Worm (Caenorhabditis elegans) whole organism, L1 larva: Measurements from ENCODE around the gene F12F6.7.

Experiments
- C16A3.4 ChIP-seq: fragments of 150-350 bp; optimal IDR thresholded peaks from 2 replicates; lab custom pipeline; 2014; ENCODE audit warnings: missing biosample characterization, missing genetic modification characterization
- C34B4.2 ChIP-seq: sonication (generic microtip); optimal IDR thresholded peaks from 2 replicates; lab custom pipeline; 2017; ENCODE audit warnings: mild to moderate bottlenecking, missing genetic modification characterization, missing compliant biosample characterization
- F16B12.6 ChIP-seq: fragments of 150-350 bp; optimal IDR thresholded peaks from 2 replicates; lab custom pipeline; 2014; ENCODE audit warnings: missing biosample characterization, missing genetic modification characterization
- ceh-8 ChIP-seq: fragments of 200-800 bp; sonication (Bioruptor generic); optimal IDR thresholded peaks from 2 replicates; lab custom pipeline; 2018; ENCODE audit warnings: mild to moderate bottlenecking, missing genetic modification characterization, moderate library complexity, missing compliant biosample characterization
- ceh-88 ChIP-seq: fragments of 200-800 bp; sonication (Bioruptor generic); IDR thresholded peaks from 2 replicates; pipeline ENCODE4 v1.3.6; 2022; ENCODE audit warnings: missing genetic modification characterization, missing compliant biosample characterization
- ceh-90 ChIP-seq: sonication (generic microtip); optimal IDR thresholded peaks from 2 replicates; lab custom pipeline; 2016; ENCODE audit warnings: missing genetic modification characterization, missing compliant biosample characterization
- dpl-1 ChIP-seq, 3 experiments: fragments of 150-350 bp in 2 of 3; sonication (generic microtip) in 1 of 3; optimal IDR thresholded peaks; 2 replicates each; lab custom pipeline; 2014 to 2017; ENCODE audit warnings: missing biosample characterization in 3 of 3, missing genetic modification characterization in 3 of 3, missing genetic modification reagents in 3 of 3
- dsc-1 ChIP-seq: sonication (generic microtip); optimal IDR thresholded peaks from 2 replicates; lab custom pipeline; 2016; ENCODE audit warnings: mild to moderate bottlenecking, missing genetic modification characterization, missing compliant biosample characterization
- egl-13 ChIP-seq: sonication (generic microtip); optimal IDR thresholded peaks from 2 replicates; lab custom pipeline; 2016; ENCODE audit warnings: missing genotype, missing genetic modification reagents, missing genetic modification characterization, missing compliant biosample characterization
- elt-2 ChIP-seq: sonication (generic microtip); optimal IDR thresholded peaks from 2 replicates; lab custom pipeline; 2016; ENCODE audit warnings: missing genetic modification characterization, mild to moderate bottlenecking, inconsistent platforms, missing compliant biosample characterization, missing genetic modification reagents
- ets-5 ChIP-seq: fragments of 200-800 bp; sonication (Bioruptor generic); IDR thresholded peaks from 2 replicates; pipeline ENCODE4 v1.3.6; 2022; ENCODE audit warnings: missing genetic modification characterization, missing compliant biosample characterization
- fkh-10 ChIP-seq: sonication (generic microtip); optimal IDR thresholded peaks from 2 replicates; lab custom pipeline; 2017; ENCODE audit warnings: missing biosample characterization, missing genetic modification reagents, missing genetic modification characterization
- fos-1 ChIP-seq: fragments of 150-350 bp; optimal IDR thresholded peaks from 2 replicates; lab custom pipeline; 2014; ENCODE audit warnings: missing biosample characterization, missing genetic modification characterization
- hlh-4 ChIP-seq: sonication (generic microtip); optimal IDR thresholded peaks from 2 replicates; lab custom pipeline; 2016; ENCODE audit warnings: mild to moderate bottlenecking, missing genetic modification characterization, missing compliant biosample characterization
- irx-1 ChIP-seq: sonication (generic microtip); optimal IDR thresholded peaks from 2 replicates; lab custom pipeline; 2016; ENCODE audit warnings: missing genetic modification characterization, missing compliant biosample characterization
- lin-14 ChIP-seq: fragments of 200-800 bp; sonication (Bioruptor generic); optimal IDR thresholded peaks from 2 replicates; lab custom pipeline; 2018; ENCODE audit warnings: mild to moderate bottlenecking, missing genetic modification characterization, moderate library complexity, missing compliant biosample characterization
- lin-15B ChIP-seq: fragments of 150-350 bp; sonication (generic microtip); optimal IDR thresholded peaks from 3 replicates; lab custom pipeline; 2014; ENCODE audit warnings: missing biosample characterization, missing genetic modification characterization
- mdl-1 ChIP-seq, 2 experiments: fragments of 150-350 bp; optimal IDR thresholded peaks; 2 replicates each; lab custom pipeline; 2014 to 2017; ENCODE audit warnings: missing biosample characterization in 2 of 2, missing genetic modification characterization in 2 of 2, inconsistent platforms in 1 of 2
- mef-2 ChIP-seq: fragments of 150-350 bp; optimal IDR thresholded peaks from 2 replicates; lab custom pipeline; 2014; ENCODE audit warnings: missing biosample characterization, missing genetic modification characterization
- nhr-11 ChIP-seq: fragments of 150-350 bp; optimal IDR thresholded peaks from 2 replicates; lab custom pipeline; 2014; ENCODE audit warnings: missing biosample characterization, missing genetic modification characterization
- nhr-20 ChIP-seq: sonication (generic microtip); optimal IDR thresholded peaks from 2 replicates; lab custom pipeline; 2016; ENCODE audit warnings: mild to moderate bottlenecking, missing genetic modification characterization, missing compliant biosample characterization
- nhr-28 ChIP-seq: fragments of 150-350 bp; optimal IDR thresholded peaks from 2 replicates; lab custom pipeline; 2014; ENCODE audit warnings: missing biosample characterization, missing genetic modification characterization
- nhr-47 ChIP-seq: sonication (generic microtip); optimal IDR thresholded peaks from 2 replicates; lab custom pipeline; 2016; ENCODE audit warnings: mild to moderate bottlenecking, missing genetic modification characterization, moderate library complexity, missing compliant biosample characterization
- nhr-76 ChIP-seq: sonication (generic microtip); optimal IDR thresholded peaks from 2 replicates; lab custom pipeline; 2017; ENCODE audit warnings: missing biosample characterization, missing genetic modification characterization
- nhr-77 ChIP-seq: fragments of 150-350 bp; optimal IDR thresholded peaks from 2 replicates; lab custom pipeline; 2014; ENCODE audit warnings: missing biosample characterization, missing genetic modification characterization
- nhr-85 ChIP-seq: sonication (generic microtip); peaks from one replicate; lab custom pipeline; 2016; ENCODE audit warnings: missing genetic modification characterization, inconsistent platforms, missing compliant biosample characterization
- nhr-90 ChIP-seq: sonication (generic microtip); optimal IDR thresholded peaks from 2 replicates; lab custom pipeline; 2016; ENCODE audit warnings: mild to moderate bottlenecking, missing genetic modification characterization, missing compliant biosample characterization; ENCODE audit not compliant: poor library complexity
- pax-3 ChIP-seq: fragments of 200-800 bp; sonication (Bioruptor generic); optimal IDR thresholded peaks from 2 replicates; lab custom pipeline; 2018; ENCODE audit warnings: mild to moderate bottlenecking, missing genetic modification characterization, moderate library complexity, missing compliant biosample characterization
- rnt-1 ChIP-seq: sonication (generic microtip); optimal IDR thresholded peaks from 2 replicates; lab custom pipeline; 2016; ENCODE audit warnings: mild to moderate bottlenecking, missing genetic modification characterization, moderate library complexity, missing compliant biosample characterization
- skn-1 ChIP-seq: fragments of 150-350 bp; optimal IDR thresholded peaks from 2 replicates; lab custom pipeline; 2014; ENCODE audit warnings: missing biosample characterization, missing genetic modification characterization
- snpc-4 ChIP-seq: fragments of 150-350 bp; optimal IDR thresholded peaks from 2 replicates; lab custom pipeline; 2014; ENCODE audit warnings: missing biosample characterization, missing genetic modification characterization
- snu-23 ChIP-seq: sonication (generic microtip); optimal IDR thresholded peaks from 2 replicates; lab custom pipeline; 2016; ENCODE audit warnings: missing genetic modification characterization, missing compliant biosample characterization
- sox-4 ChIP-seq: sonication (generic microtip); optimal IDR thresholded peaks from 2 replicates; lab custom pipeline; 2016; ENCODE audit warnings: missing genetic modification characterization, missing compliant biosample characterization
- swsn-7 ChIP-seq: sonication (generic microtip); optimal IDR thresholded peaks from 2 replicates; lab custom pipeline; 2016; ENCODE audit warnings: missing genetic modification characterization, missing compliant biosample characterization
- tbx-2 ChIP-seq: sonication (generic microtip); optimal IDR thresholded peaks from 2 replicates; lab custom pipeline; 2016; ENCODE audit warnings: missing genetic modification characterization, missing compliant biosample characterization
- tlp-1 ChIP-seq: fragments of 150-350 bp; optimal IDR thresholded peaks from 2 replicates; lab custom pipeline; 2014; ENCODE audit warnings: missing biosample characterization, missing genetic modification characterization
- unc-30 ChIP-seq: sonication (generic microtip); optimal IDR thresholded peaks from 2 replicates; lab custom pipeline; 2017; ENCODE audit warnings: missing biosample characterization, missing genetic modification characterization
- xbp-1 ChIP-seq: sonication (generic microtip); optimal IDR thresholded peaks from 2 replicates; lab custom pipeline; 2016; ENCODE audit warnings: missing genetic modification characterization, missing compliant biosample characterization
- zag-1 ChIP-seq: fragments of 150-350 bp; optimal IDR thresholded peaks from 2 replicates; lab custom pipeline; 2014; ENCODE audit warnings: missing biosample characterization, missing genetic modification characterization
- zip-4 ChIP-seq: fragments of 200-800 bp; sonication (Bioruptor generic); optimal IDR thresholded peaks from 2 replicates; lab custom pipeline; 2018; ENCODE audit warnings: mild to moderate bottlenecking, missing genetic modification characterization, moderate library complexity, missing compliant biosample characterization

Gene F12F6.7

DNA sequence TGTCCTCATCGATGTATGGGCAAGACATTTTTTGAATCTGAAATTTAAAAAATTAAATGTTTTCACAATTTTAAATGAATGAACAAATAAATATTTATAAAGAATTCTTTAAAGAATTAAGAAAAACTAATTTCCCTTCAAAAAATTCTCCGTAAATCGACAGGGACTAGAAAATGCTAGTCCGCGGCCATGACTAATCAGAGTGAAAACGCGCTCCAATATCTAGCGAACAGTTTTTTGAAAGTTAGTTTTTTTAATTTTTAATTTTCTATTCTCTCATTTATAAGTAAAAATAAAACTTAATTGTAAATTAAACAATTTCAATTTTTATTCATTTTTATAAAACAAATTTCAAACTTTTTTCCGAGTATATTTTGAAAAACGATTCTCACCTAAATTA lies 31.2 kb upstream of the F12F6.7 start (continued):
- peak; percentile 7 for TF ChIP-seq nhr-20
- TF ChIP-seq swsn-7 (tag; lab: Kevin White, UChicago) = peak; percentile 24
- TF ChIP-seq dpl-1 (GFP tag; optimal IDR thresholded peaks at IDR 0.05; lab: Kevin White, UChicago) = peak in 2 of 3 experiments; percentile 39 to 55
- peak; percentile 59 for TF ChIP-seq egl-13 (tag; lab: Kevin White, UChicago)
- peak; percentile 66 for TF ChIP-seq lin-15B (tag; lab: Kevin White, UChicago)
- peak; percentile 38 for TF ChIP-seq C16A3.4 (tag; lab: Kevin White, UChicago)
- peak; percentile 70 for TF ChIP-seq nhr-90 (tag; lab: Kevin White, UChicago)
- TF ChIP-seq dsc-1 (tag; lab: Kevin White, UChicago) = peak; percentile 10
- TF ChIP-seq ceh-88 (GFP tag; lab: Robert Waterston, UW) = peak; percentile 33; the same call in 1 of the 2 replicates
- peak; percentile 89 for TF ChIP-seq ceh-90 (tag; lab: Kevin White, UChicago)
- no peak for TF ChIP-seq hlh-4 (tag; lab: Kevin White, UChicago)
- TF ChIP-seq snu-23 = peak; percentile 15
- peak; percentile 49 for TF ChIP-seq xbp-1 (tag; lab: Kevin White, UChicago)
- TF ChIP-seq tbx-2 = peak; percentile 31
- TF ChIP-seq rnt-1 (tag; lab: Kevin White, UChicago) = peak; percentile 91
- TF ChIP-seq nhr-28 (tag; lab: Kevin White, UChicago) = no peak
- peak; percentile 24 for TF ChIP-seq sox-4
- peak; percentile 63 for TF ChIP-seq nhr-47
- TF ChIP-seq snpc-4 (tag; lab: Kevin White, UChicago) = peak; percentile 20
- TF ChIP-seq lin-14 = peak; percentile 69
- no peak for TF ChIP-seq nhr-77
- TF ChIP-seq ets-5 (GFP tag; lab: Robert Waterston, UW) = no peak

DNA sequence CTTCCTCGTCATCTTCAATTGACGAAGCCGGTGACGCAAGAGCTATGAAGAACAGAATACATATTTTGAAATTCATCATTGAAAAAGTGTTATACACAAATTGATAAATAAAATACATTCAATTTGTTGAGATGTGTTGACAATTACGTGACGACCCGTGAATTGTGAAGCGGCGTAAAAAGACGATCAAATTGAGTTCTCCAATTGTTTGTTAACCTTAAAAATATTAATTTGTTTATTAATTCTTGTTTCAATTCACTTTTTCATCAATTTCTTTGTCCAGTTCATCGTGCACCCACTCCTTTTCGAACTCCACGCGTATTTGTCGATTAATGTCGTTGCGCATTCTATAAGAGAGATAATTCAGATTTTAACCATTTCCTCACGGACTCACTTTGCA lies 30.5 kb upstream of the F12F6.7 start, which contains the start of gene spe-36:
Gene spe-36 (minus strand): TSS at position 101 of the 400 bp plus-strand sequence.
- TF ChIP-seq mdl-1 (tag; optimal IDR thresholded peaks at IDR 0.05; lab: Kevin White, UChicago) = no peak
- TF ChIP-seq nhr-90 (tag; lab: Kevin White, UChicago) = no peak
- TF ChIP-seq skn-1 = no peak
- no peak for TF ChIP-seq irx-1 (tag; lab: Kevin White, UChicago)
- TF ChIP-seq nhr-85 (tag; lab: Kevin White, UChicago) = no peak
- no peak for TF ChIP-seq fkh-10 (GFP tag; lab: Kevin White, UChicago)
- no peak for TF ChIP-seq snpc-4 (tag; lab: Kevin White, UChicago)
- no peak for TF ChIP-seq sox-4
- TF ChIP-seq mef-2 (tag; lab: Kevin White, UChicago) = no peak

DNA sequence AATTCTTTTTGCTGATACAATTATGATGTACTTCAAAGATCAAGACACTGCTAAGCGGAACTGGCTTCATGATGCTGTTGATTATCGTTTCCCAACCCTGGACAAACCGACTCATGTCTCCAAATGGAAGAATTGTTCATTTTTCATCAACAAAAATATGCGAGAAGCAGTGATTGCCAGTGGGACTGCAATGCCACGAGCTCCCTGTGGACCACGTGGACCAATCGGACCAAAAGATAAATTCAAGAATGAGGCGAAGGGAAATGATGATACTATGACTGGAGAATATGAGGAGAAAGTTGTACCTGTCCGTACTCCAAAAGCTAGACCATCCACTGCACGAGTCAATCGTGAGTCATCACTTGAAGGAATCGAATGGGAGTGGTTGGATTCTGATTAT lies 24.9 kb upstream of the F12F6.7 start:
- TF ChIP-seq elt-2 (tag; lab: Kevin White, UChicago) (no peak), nhr-11 (tag; lab: Kevin White, UChicago) (no peak), zip-4 (no peak), mdl-1 (tag; optimal IDR thresholded peaks at IDR 0.05; lab: Kevin White, UChicago) (no peak), zag-1 (tag; lab: Kevin White, UChicago) (no peak), unc-30 (no peak), ceh-8 (no peak), ceh-90 (tag; lab: Kevin White, UChicago) (no peak), C34B4.2 (no peak), F16B12.6 (tag; lab: Kevin White, UChicago) (no peak), nhr-76 (no peak), fos-1 (tag; lab: Kevin White, UChicago) (no peak), pax-3 (tag; lab: Kevin White, UChicago) (no peak)
- TF ChIP-seq, all 84 proteins: peak for 0

ce11 chrIV:11584853-11585252 lies 23.2 kb upstream of the F12F6.7 start:
- TF ChIP-seq lin-14 = peak; percentile 3
- no peak for TF ChIP-seq C16A3.4 (tag; lab: Kevin White, UChicago)
- TF ChIP-seq tlp-1 (tag; lab: Kevin White, UChicago) = no peak
- TF ChIP-seq nhr-90 (tag; lab: Kevin White, UChicago) = no peak
- no peak for TF ChIP-seq mdl-1 (tag; optimal IDR thresholded peaks at IDR 0.05; lab: Kevin White, UChicago)
